Worm (Caenorhabditis elegans): ENCODE results near the gene C26F1.3.

The C26F1.3 gene

DNA sequence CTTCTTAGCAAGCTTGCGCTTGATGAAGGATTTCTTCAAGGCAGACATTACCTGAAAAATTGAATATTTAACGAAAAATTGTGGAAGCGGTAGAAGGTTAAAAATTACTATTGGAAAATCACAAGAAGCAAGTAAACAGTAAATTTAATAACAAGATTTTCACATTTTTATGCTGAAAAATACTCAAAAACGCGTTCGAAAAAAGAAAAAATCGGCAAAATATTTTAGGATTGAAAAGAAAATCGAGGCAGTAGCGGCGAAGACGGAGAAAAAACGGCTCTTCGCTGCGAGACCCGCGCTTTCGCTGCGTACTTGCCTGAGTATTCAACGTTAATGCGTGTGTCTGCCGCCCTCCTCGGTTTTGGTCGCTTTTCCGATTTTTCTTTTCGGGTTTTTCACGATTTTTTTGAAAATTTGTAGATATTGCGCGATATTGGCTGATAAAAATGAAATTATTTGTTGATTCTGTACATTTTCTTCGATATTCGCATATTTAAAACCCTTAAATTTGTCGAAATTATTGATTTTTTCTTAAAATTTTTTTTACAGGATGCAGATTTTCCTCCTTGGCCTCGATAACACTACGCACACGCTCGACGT is 971 bp upstream of the C26F1.3 start, which contains the start of the genes rpl-39 and rps-30 (continued):
- TF ChIP-seq atf-7 (tag; optimal IDR thresholded peaks at IDR 0.05) (no peak), lin-54 (GFP tag; optimal IDR thresholded peaks at IDR 0.05) (peak; percentile 71), Y67H2A.10 (GFP tag; conservative IDR thresholded peaks at IDR 0.05) (peak; percentile 53; the same call in 1 of the 2 replicates), nhr-27 (tag; optimal IDR thresholded peaks at IDR 0.05) (no peak), snpc-1.1 (tag; optimal IDR thresholded peaks at IDR 0.05; ENCODE audit: insufficient read depth) (peak; percentile 29), cebp-1 (GFP tag; IDR thresholded peaks at IDR 0.05) (peak; percentile 24; the same call in 1 of the 2 replicates), cebp-1 (tag; optimal IDR thresholded peaks at IDR 0.05) (peak; percentile 67), nfya-2 (GFP tag; IDR thresholded peaks at IDR 0.05) (no peak), attf-3 (GFP tag; conservative IDR thresholded peaks at IDR 0.05) (0 out of 2 replicates have a peak, but pooled peaks have one; percentile 27), ztf-3 (GFP tag; optimal IDR thresholded peaks at IDR 0.05) (no peak), nhr-90 (tag; optimal IDR thresholded peaks at IDR 0.05) (no peak), rec-8 (tag; optimal IDR thresholded peaks at IDR 0.05) (no peak), F57A8.1 (GFP tag; optimal IDR thresholded peaks at IDR 0.05) (no peak), athp-1 (tag; optimal IDR thresholded peaks at IDR 0.05) (peak; percentile 4), tbx-9 (tag; optimal IDR thresholded peaks at IDR 0.05; ENCODE audit: borderline replicate concordance) (no peak), zim-3 (tag; optimal IDR thresholded peaks at IDR 0.05) (no peak), aptf-2 (GFP tag; conservative IDR thresholded peaks at IDR 0.05) (no peak), rcor-1 (GFP tag; IDR thresholded peaks at IDR 0.05) (peak; percentile 72), B0261.1 (tag; optimal IDR thresholded peaks at IDR 0.05) (no peak), let-607 (tag; optimal IDR thresholded peaks at IDR 0.05) (peak in 1 of 2 experiments; percentile 22), mcd-1 (GFP tag; IDR thresholded peaks at IDR 0.05) (peak; percentile 80), lin-35 (GFP tag; optimal IDR thresholded peaks at IDR 0.05) (peak in 1 of 3 experiments; percentile 53), ceh-40 (GFP tag; IDR thresholded peaks at IDR 0.05) (no peak), K11D2.4 (GFP tag; IDR thresholded peaks at IDR 0.05) (peak; percentile 72), Y53F4B.3 (GFP tag; IDR thresholded peaks at IDR 0.05) (no peak), aptf-3 (GFP tag; IDR thresholded peaks at IDR 0.05) (no peak), die-1 (tag; optimal IDR thresholded peaks at IDR 0.05) (no peak), Y56A3A.18 (GFP tag; IDR thresholded peaks at IDR 0.05) (no peak), F55B11.4 (tag; optimal IDR thresholded peaks at IDR 0.05; ENCODE audit: borderline replicate concordance, insufficient read depth) (no peak), fkh-3 (tag; optimal IDR thresholded peaks at IDR 0.05) (no peak), hmg-20 (GFP tag; IDR thresholded peaks at IDR 0.05) (no peak), tlf-1 (GFP tag; optimal IDR thresholded peaks at IDR 0.05) (peak; percentile 56), snpc-3.4 (tag; optimal IDR thresholded peaks at IDR 0.05) (peak; percentile 16), efl-1 (GFP tag; optimal IDR thresholded peaks at IDR 0.05) (peak; percentile 24), F33H1.4 (GFP tag; IDR thresholded peaks at IDR 0.05) (peak; percentile 96), ets-4 (GFP tag; optimal IDR thresholded peaks at IDR 0.05) (no peak), ZK185.1 (tag; optimal IDR thresholded peaks at IDR 0.05; ENCODE audit: poor library complexity, severe bottlenecking) (peak; percentile 52), ztf-18 (tag; optimal IDR thresholded peaks at IDR 0.05) (no peak), dpff-1 (tag; optimal IDR thresholded peaks at IDR 0.05) (no peak), lir-1 (GFP tag; conservative IDR thresholded peaks at IDR 0.05) (no peak), C06A6.2 (GFP tag; conservative IDR thresholded peaks at IDR 0.05) (no peak), pha-4 (tag; optimal IDR thresholded peaks at IDR 0.05) (peak; percentile 29), Y79H2A.3 (GFP tag; conservative IDR thresholded peaks at IDR 0.05) (no peak), D2030.7 (GFP tag; IDR thresholded peaks at IDR 0.05) (peak; percentile 74), F22D6.2 (tag; optimal IDR thresholded peaks at IDR 0.05) (no peak), ztf-6 (GFP tag; IDR thresholded peaks at IDR 0.05) (no peak), hsf-1 (GFP tag; IDR thresholded peaks at IDR 0.05) (peak; percentile 62; the same call in 1 of the 2 replicates)

All from whole organism, young adult.